Fruit fly (Drosophila melanogaster) Kc167 (cell line): ENCODE data around the gene Max.

Source experiments
- Myc ChIP-seq: fragments of >200 bp; optimal IDR thresholded peaks from 2 replicates; lab custom pipeline; 2017; ENCODE audit warnings: missing external identifiers
- Sin3A ChIP-seq: fragments of >200 bp; optimal IDR thresholded peaks from 2 replicates; lab custom pipeline; 2018; ENCODE audit warnings: missing external identifiers
- h ChIP-seq: fragments of >200 bp; optimal IDR thresholded peaks from 3 replicates; lab custom pipeline; 2018; ENCODE audit warnings: missing external identifiers
- insv ChIP-seq: fragments of >200 bp; optimal IDR thresholded peaks from 3 replicates; lab custom pipeline; 2018; ENCODE audit warnings: missing external identifiers
- psq ChIP-seq: fragments of >200 bp; optimal IDR thresholded peaks from 2 replicates; lab custom pipeline; 2017; ENCODE audit warnings: missing external identifiers

- TF ChIP-seq h (no peak), psq (no peak), insv (lab: Kevin White, UChicago) (no peak), Myc (lab: Kevin White, UChicago) (no peak), Sin3A (lab: Kevin White, UChicago) (no peak)
Measured at dm6 chr3L:19264141-19264487, at the start of gene Max.
